Worm (Caenorhabditis elegans): ENCODE measurements around the gene srbc-77.

The srbc-77 gene

ce11 chrV:15891279-15891678, 38.7 kb upstream of the srbc-77 start:
- TF ChIP-seq flt-1 (GFP tag; IDR thresholded peaks at IDR 0.05) (no peak), tbx-37 (GFP tag; conservative IDR thresholded peaks at IDR 0.05) (no peak), ets-7 (tag; optimal IDR thresholded peaks at IDR 0.05) (no peak)

- TF ChIP-seq ama-1 (optimal IDR thresholded peaks at IDR 0.05) (no peak), pes-1 (GFP tag; IDR thresholded peaks at IDR 0.05) (no peak), aly-1 (tag; optimal IDR thresholded peaks at IDR 0.05) (no peak), hmbx-1 (tag; optimal IDR thresholded peaks at IDR 0.05) (no peak), tra-4 (tag; optimal IDR thresholded peaks at IDR 0.05) (no peak), scrt-1 (GFP tag; IDR thresholded peaks at IDR 0.05) (no peak), hmg-4 (GFP tag; optimal IDR thresholded peaks at IDR 0.05) (no peak), B0310.2 (tag; optimal IDR thresholded peaks at IDR 0.05) (no peak), ets-7 (tag; optimal IDR thresholded peaks at IDR 0.05) (no peak), sea-1 (GFP tag; conservative IDR thresholded peaks at IDR 0.05) (no peak), tbx-11 (GFP tag; IDR thresholded peaks at IDR 0.05) (no peak), tbx-37 (GFP tag; conservative IDR thresholded peaks at IDR 0.05) (no peak), ceh-13 (GFP tag; optimal IDR thresholded peaks at IDR 0.05) (no peak), ceh-36 (tag; optimal IDR thresholded peaks at IDR 0.05) (no peak), F13C5.2 (tag; optimal IDR thresholded peaks at IDR 0.05) (no peak)
Observed at ce11 chrV:15891761-15892160, 38.2 kb upstream of the srbc-77 start, which contains the start of gene T06C12.12. TSS of gene T06C12.12 (plus strand) at chrV:15892061.

- TF ChIP-seq aly-1 (tag; optimal IDR thresholded peaks at IDR 0.05): no peak
- no peak for TF ChIP-seq tbx-37 (GFP tag; conservative IDR thresholded peaks at IDR 0.05)
- TF ChIP-seq hnd-1 (tag; optimal IDR thresholded peaks at IDR 0.05): no peak
- no peak for TF ChIP-seq ceh-13 (GFP tag; optimal IDR thresholded peaks at IDR 0.05)
- TF ChIP-seq ets-7 (tag; optimal IDR thresholded peaks at IDR 0.05): no peak
- TF ChIP-seq flt-1 (GFP tag; IDR thresholded peaks at IDR 0.05): no peak
- no peak for TF ChIP-seq F13C5.2 (tag; optimal IDR thresholded peaks at IDR 0.05)
- TF ChIP-seq tbx-11 (GFP tag; IDR thresholded peaks at IDR 0.05): no peak
- no peak for TF ChIP-seq scrt-1 (GFP tag; IDR thresholded peaks at IDR 0.05)
- no peak for TF ChIP-seq B0310.2 (tag; optimal IDR thresholded peaks at IDR 0.05)
- TF ChIP-seq tra-4 (tag; optimal IDR thresholded peaks at IDR 0.05): no peak
- no peak for TF ChIP-seq ama-1 (optimal IDR thresholded peaks at IDR 0.05)
- TF ChIP-seq pes-1 (GFP tag; IDR thresholded peaks at IDR 0.05): no peak
- TF ChIP-seq hmbx-1 (tag; optimal IDR thresholded peaks at IDR 0.05): no peak
- no peak for TF ChIP-seq hmg-4 (GFP tag; optimal IDR thresholded peaks at IDR 0.05)
- TF ChIP-seq ceh-36 (tag; optimal IDR thresholded peaks at IDR 0.05): no peak
- no peak for TF ChIP-seq sea-1 (GFP tag; conservative IDR thresholded peaks at IDR 0.05)
Observed at ce11 chrV:15892696-15893095, 37.3 kb upstream of the srbc-77 start, which contains the start of gene T06C12.11. TSS of gene T06C12.11 (plus strand) at chrV:15892996.

- TF ChIP-seq ama-1 (optimal IDR thresholded peaks at IDR 0.05): no peak
Observed at ce11 chrV:15896671-15897070, 33.3 kb upstream of the srbc-77 start, which contains the start of gene nhr-213. TSS of gene nhr-213 (minus strand) at chrV:15896771.

- TF ChIP-seq hmbx-1 (tag; optimal IDR thresholded peaks at IDR 0.05) (no peak), sea-1 (GFP tag; conservative IDR thresholded peaks at IDR 0.05) (no peak), aly-1 (tag; optimal IDR thresholded peaks at IDR 0.05) (no peak), B0310.2 (tag; optimal IDR thresholded peaks at IDR 0.05) (no peak), tbx-11 (GFP tag; IDR thresholded peaks at IDR 0.05) (no peak), tra-4 (tag; optimal IDR thresholded peaks at IDR 0.05) (no peak), scrt-1 (GFP tag; IDR thresholded peaks at IDR 0.05) (no peak), hmg-4 (GFP tag; optimal IDR thresholded peaks at IDR 0.05) (no peak), hnd-1 (tag; optimal IDR thresholded peaks at IDR 0.05) (no peak), pes-1 (GFP tag; IDR thresholded peaks at IDR 0.05) (no peak), F13C5.2 (tag; optimal IDR thresholded peaks at IDR 0.05) (no peak), flt-1 (GFP tag; IDR thresholded peaks at IDR 0.05) (no peak), ceh-36 (tag; optimal IDR thresholded peaks at IDR 0.05) (no peak), tbx-37 (GFP tag; conservative IDR thresholded peaks at IDR 0.05) (no peak), ceh-13 (GFP tag; optimal IDR thresholded peaks at IDR 0.05) (no peak), ama-1 (optimal IDR thresholded peaks at IDR 0.05) (no peak), ets-7 (tag; optimal IDR thresholded peaks at IDR 0.05) (no peak)
Observed at ce11 chrV:15897696-15898095, 32.3 kb upstream of the srbc-77 start, which contains the start of gene str-60. TSS of gene str-60 (plus strand) at chrV:15897996.

ce11 chrV:15899696-15900095, 30.3 kb upstream of the srbc-77 start, which contains the start of gene T06C12.14:
TSS of gene T06C12.14 (plus strand) at chrV:15899996.
- no peak for TF ChIP-seq tbx-37 (GFP tag; conservative IDR thresholded peaks at IDR 0.05)
- TF ChIP-seq ceh-13 (GFP tag; optimal IDR thresholded peaks at IDR 0.05): no peak
- no peak for TF ChIP-seq pes-1 (GFP tag; IDR thresholded peaks at IDR 0.05)
- TF ChIP-seq ceh-36 (tag; optimal IDR thresholded peaks at IDR 0.05): no peak
- no peak for TF ChIP-seq tra-4 (tag; optimal IDR thresholded peaks at IDR 0.05)
- no peak for TF ChIP-seq hmbx-1 (tag; optimal IDR thresholded peaks at IDR 0.05)
- TF ChIP-seq ets-7 (tag; optimal IDR thresholded peaks at IDR 0.05): no peak
- no peak for TF ChIP-seq aly-1 (tag; optimal IDR thresholded peaks at IDR 0.05)
- TF ChIP-seq sea-1 (GFP tag; conservative IDR thresholded peaks at IDR 0.05): no peak
- no peak for TF ChIP-seq B0310.2 (tag; optimal IDR thresholded peaks at IDR 0.05)
- no peak for TF ChIP-seq hmg-4 (GFP tag; optimal IDR thresholded peaks at IDR 0.05)
- TF ChIP-seq ama-1 (optimal IDR thresholded peaks at IDR 0.05): no peak
- no peak for TF ChIP-seq scrt-1 (GFP tag; IDR thresholded peaks at IDR 0.05)
- TF ChIP-seq F13C5.2 (tag; optimal IDR thresholded peaks at IDR 0.05): no peak
- TF ChIP-seq flt-1 (GFP tag; IDR thresholded peaks at IDR 0.05): no peak
- TF ChIP-seq hnd-1 (tag; optimal IDR thresholded peaks at IDR 0.05): no peak
- TF ChIP-seq tbx-11 (GFP tag; IDR thresholded peaks at IDR 0.05): no peak

ce11 chrV:15900564-15900963, 29.4 kb upstream of the srbc-77 start:
- no peak for TF ChIP-seq ceh-13 (GFP tag; optimal IDR thresholded peaks at IDR 0.05)
- no peak for TF ChIP-seq scrt-1 (GFP tag; IDR thresholded peaks at IDR 0.05)
- no peak for TF ChIP-seq hnd-1 (tag; optimal IDR thresholded peaks at IDR 0.05)
- no peak for TF ChIP-seq tbx-11 (GFP tag; IDR thresholded peaks at IDR 0.05)
- no peak for TF ChIP-seq ama-1 (optimal IDR thresholded peaks at IDR 0.05)
- no peak for TF ChIP-seq tra-4 (tag; optimal IDR thresholded peaks at IDR 0.05)
- TF ChIP-seq sea-1 (GFP tag; conservative IDR thresholded peaks at IDR 0.05): no peak
- TF ChIP-seq aly-1 (tag; optimal IDR thresholded peaks at IDR 0.05): no peak
- TF ChIP-seq pes-1 (GFP tag; IDR thresholded peaks at IDR 0.05): no peak
- no peak for TF ChIP-seq ets-7 (tag; optimal IDR thresholded peaks at IDR 0.05)
- TF ChIP-seq B0310.2 (tag; optimal IDR thresholded peaks at IDR 0.05): no peak
- no peak for TF ChIP-seq tbx-37 (GFP tag; conservative IDR thresholded peaks at IDR 0.05)
- TF ChIP-seq hmg-4 (GFP tag; optimal IDR thresholded peaks at IDR 0.05): no peak
- TF ChIP-seq flt-1 (GFP tag; IDR thresholded peaks at IDR 0.05): no peak
- TF ChIP-seq ceh-36 (tag; optimal IDR thresholded peaks at IDR 0.05): no peak
